Fruit fly (Drosophila melanogaster) whole organism, embryonic: Measurements from ENCODE around the gene CG4983.

Experiments
- B-H1 ChIP-seq: fragments of 200-800 bp; sonication (Bioruptor generic); IDR thresholded peaks from 3 replicates; pipeline ENCODE4 v1.3.6; 2022; ENCODE audit warnings: missing biosample characterization, missing genetic modification characterization
- Nf-YC ChIP-seq: fragments of 200-800 bp; optimal IDR thresholded peaks from 3 replicates; lab custom pipeline; 2019; ENCODE audit warnings: missing biosample characterization, mild to moderate bottlenecking, missing genetic modification characterization, moderate library complexity
- Optix ChIP-seq: fragments of 200-800 bp; sonication (Bioruptor generic); IDR thresholded peaks from 3 replicates; pipeline ENCODE4 v1.3.6; 2022; ENCODE audit warnings: missing biosample characterization, missing genetic modification characterization
- Rfx ChIP-seq: fragments of 200-800 bp; sonication (Bioruptor generic); IDR thresholded peaks from 2 replicates; pipeline ENCODE4 v1.3.6; 2022; ENCODE audit warnings: missing biosample characterization, missing genetic modification characterization
- Rx ChIP-seq: fragments of 200-800 bp; sonication (Bioruptor generic); IDR thresholded peaks from 2 replicates; pipeline ENCODE4 v1.3.6; 2022; ENCODE audit warnings: missing biosample characterization, missing genetic modification characterization
- chm ChIP-seq: fragments of 200-800 bp; sonication (Bioruptor generic); IDR thresholded peaks from 2 replicates; pipeline ENCODE4 v1.3.6; 2022; ENCODE audit warnings: missing biosample characterization, missing genetic modification characterization
- fru ChIP-seq: fragments of >200 bp; optimal IDR thresholded peaks from 2 replicates; lab custom pipeline; 2017
- maf-S ChIP-seq: fragments of 200-800 bp; sonication (Bioruptor generic); optimal IDR thresholded peaks from 2 replicates; lab custom pipeline; 2016; ENCODE audit warnings: missing biosample characterization, missing genetic modification characterization
- schlank ChIP-seq: fragments of 200-800 bp; sonication (Bioruptor generic); optimal IDR thresholded peaks from 2 replicates; lab custom pipeline; 2018; ENCODE audit warnings: missing biosample characterization, mild to moderate bottlenecking, missing genetic modification characterization
- slou ChIP-seq: fragments of 200-800 bp; sonication (Bioruptor generic); optimal IDR thresholded peaks from 3 replicates; lab custom pipeline; 2016; ENCODE audit warnings: missing biosample characterization, missing genetic modification characterization

dm6 chr2L:11701819-11702218 is 49.6 kb downstream of the CG4983 start:
- TF ChIP-seq B-H1 (GFP tag; lab: Robert Waterston, UW) (no peak), chm (GFP tag; lab: Robert Waterston, UW) (no peak), Optix (GFP tag; lab: Robert Waterston, UW) (no peak), Rfx (GFP tag; lab: Robert Waterston, UW) (no peak; the same call in 1 of the 2 replicates), fru (lab: Kevin White, UChicago) (no peak), Rx (GFP tag; lab: Robert Waterston, UW) (no peak), slou (GFP tag; lab: Kevin White, UChicago) (no peak), schlank (no peak), maf-S (GFP tag; lab: Kevin White, UChicago) (no peak), Nf-YC (tag; lab: Kevin White, UChicago) (no peak)
